Fruit fly (Drosophila melanogaster): Measurements from ENCODE around the gene Fit1.

Fit1 gene

DNA sequence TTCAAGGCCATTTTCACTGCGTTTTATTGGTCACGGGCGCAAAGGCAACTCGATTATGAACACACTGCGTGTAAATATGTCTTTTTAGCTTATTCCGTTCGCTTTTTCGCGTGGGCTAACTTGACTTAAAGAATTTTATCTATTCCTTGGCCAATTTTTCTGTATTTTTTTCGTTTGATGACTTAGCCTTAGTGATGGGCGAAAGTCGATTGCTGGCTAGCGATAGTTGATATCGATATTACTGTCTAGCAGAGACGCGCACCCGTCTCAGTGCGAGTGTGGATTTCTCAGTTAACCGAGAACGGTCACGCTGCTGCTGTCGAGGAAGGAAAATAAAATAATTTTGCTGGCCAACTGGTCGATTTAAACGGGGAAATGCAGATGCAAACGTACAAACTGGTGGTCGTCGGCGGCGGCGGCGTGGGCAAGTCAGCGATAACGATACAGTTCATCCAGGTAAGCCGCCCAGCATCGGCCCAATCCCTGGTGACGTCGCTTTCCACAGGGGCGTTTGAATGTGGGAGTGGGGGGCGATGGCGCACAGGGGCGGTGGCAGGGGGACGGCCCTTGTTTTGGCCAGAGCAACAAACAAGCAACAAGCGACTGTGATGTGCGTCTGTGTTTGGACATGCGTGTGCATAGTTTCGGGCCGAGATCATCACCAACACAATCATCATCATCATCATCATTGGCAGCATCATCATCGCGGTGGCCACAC is 35.6 kb downstream of the Fit1 start, which contains the start of the genes Rop and Ras64B (continued):
- TF ChIP-seq CG33213 (GFP tag; optimal IDR thresholded peaks at IDR 0.05) (peak; percentile 78), CG10565 (GFP tag; optimal IDR thresholded peaks at IDR 0.05) (no peak), chm (GFP tag; IDR thresholded peaks at IDR 0.05) (no peak), kni (GFP tag; optimal IDR thresholded peaks at IDR 0.05) (no peak), CG3407 (GFP tag; optimal IDR thresholded peaks at IDR 0.05) (no peak), hb (GFP tag; IDR thresholded peaks at IDR 0.05; ENCODE audit: partially characterized antibody) (0 out of 3 replicates have a peak, but pooled peaks have one; percentile 57), CG15073 (GFP tag; optimal IDR thresholded peaks at IDR 0.05) (no peak), CG32532 (GFP tag; IDR thresholded peaks at IDR 0.05) (peak; percentile 41; the same call in 1 of the 2 replicates), jigr1 (GFP tag; IDR thresholded peaks at IDR 0.05) (no peak), tx (GFP tag; optimal IDR thresholded peaks at IDR 0.05) (no peak), fd3F (GFP tag; optimal IDR thresholded peaks at IDR 0.05) (no peak), ems (GFP tag; optimal IDR thresholded peaks at IDR 0.05) (peak; percentile 24), Ravus (GFP tag; IDR thresholded peaks at IDR 0.05) (no peak), Jarid2 (GFP tag; optimal IDR thresholded peaks at IDR 0.05) (peak; percentile 62), sima (GFP tag; optimal IDR thresholded peaks at IDR 0.05) (no peak), CG7271 (tag; optimal IDR thresholded peaks at IDR 0.05) (peak; percentile 1), CG1233 (GFP tag; optimal IDR thresholded peaks at IDR 0.05) (no peak), twi (tag; optimal IDR thresholded peaks at IDR 0.05) (peak; percentile 0), danr (GFP tag; IDR thresholded peaks at IDR 0.05) (no peak), lmd (GFP tag; IDR thresholded peaks at IDR 0.05) (no peak), ci (GFP tag; IDR thresholded peaks at IDR 0.05) (peak; percentile 52; the same call in 1 of the 3 replicates), CG34224 (GFP tag; IDR thresholded peaks at IDR 0.05; ENCODE audit: partially characterized antibody) (peak; percentile 86), dati (GFP tag; IDR thresholded peaks at IDR 0.05) (no peak), CG14014 (GFP tag; IDR thresholded peaks at IDR 0.05) (no peak), pzg (GFP tag; optimal IDR thresholded peaks at IDR 0.05) (peak; percentile 99), shn (GFP tag; optimal IDR thresholded peaks at IDR 0.05) (peak; percentile 4), slou (GFP tag; optimal IDR thresholded peaks at IDR 0.05) (no peak), CG15011 (GFP tag; optimal IDR thresholded peaks at IDR 0.05) (no peak), HLHmδ (GFP tag; optimal IDR thresholded peaks at IDR 0.05) (no peak), TFAM (GFP tag; optimal IDR thresholded peaks at IDR 0.05) (no peak), CG17186 (GFP tag; optimal IDR thresholded peaks at IDR 0.05) (peak; percentile 83), p53 (GFP tag; optimal IDR thresholded peaks at IDR 0.05) (peak; percentile 26), Sox102F (GFP tag; optimal IDR thresholded peaks at IDR 0.05) (no peak), CG4360 (GFP tag; IDR thresholded peaks at IDR 0.05) (no peak), HHEX (GFP tag; optimal IDR thresholded peaks at IDR 0.05) (peak; percentile 38), CG4617 (GFP tag; optimal IDR thresholded peaks at IDR 0.05; ENCODE audit: borderline replicate concordance) (peak; percentile 99), CG10979 (tag; optimal IDR thresholded peaks at IDR 0.05) (no peak), emc (GFP tag; optimal IDR thresholded peaks at IDR 0.05) (no peak), CG1647 (GFP tag; optimal IDR thresholded peaks at IDR 0.05) (peak; percentile 11), maf-S (GFP tag; optimal IDR thresholded peaks at IDR 0.05) (no peak), Ets97D (GFP tag; optimal IDR thresholded peaks at IDR 0.05) (peak; percentile 82), CG17359 (tag; optimal IDR thresholded peaks at IDR 0.05) (peak; percentile 5), ttk (GFP tag; IDR thresholded peaks at IDR 0.05) (no peak), CG6765 (GFP tag; optimal IDR thresholded peaks at IDR 0.05) (no peak), Hand (GFP tag; optimal IDR thresholded peaks at IDR 0.05) (no peak), croc (GFP tag; conservative IDR thresholded peaks at IDR 0.05) (no peak), kay (GFP tag; optimal IDR thresholded peaks at IDR 0.05) (peak; percentile 86), Lhr (GFP tag; optimal IDR thresholded peaks at IDR 0.05) (peak; percentile 73), CG12942 (GFP tag; optimal IDR thresholded peaks at IDR 0.05) (no peak), CG7786 (GFP tag; optimal IDR thresholded peaks at IDR 0.05) (peak; percentile 15)
